Worm (Caenorhabditis elegans) whole organism, L4 larva: ENCODE measurements around the gene gegf-1.

Experiments used
- D1046.2 ChIP-seq: fragments of 200-800 bp; sonication (Bioruptor generic); IDR thresholded peaks from 2 replicates; pipeline ENCODE4 v1.3.6; 2022; ENCODE audit warnings: missing genetic modification characterization, missing compliant biosample characterization
- F10B5.3 ChIP-seq: sonication (generic microtip); optimal IDR thresholded peaks from 2 replicates; lab custom pipeline; 2016; ENCODE audit warnings: mild to moderate bottlenecking, missing genetic modification characterization, missing compliant biosample characterization
- F26F4.8 ChIP-seq: fragments of 200-800 bp; sonication (Bioruptor generic); conservative IDR thresholded peaks from 2 replicates; pipeline ENCODE4 v1.3.6; 2022; ENCODE audit warnings: missing genetic modification characterization, missing compliant biosample characterization
- F44E2.7 ChIP-seq: fragments of 200-800 bp; sonication (Bioruptor generic); IDR thresholded peaks from 2 replicates; pipeline ENCODE4 v2.1.2; 2022; ENCODE audit warnings: missing genetic modification characterization, missing compliant biosample characterization
- R02D3.7 ChIP-seq: fragments of 150-350 bp; sonication (generic microtip); optimal IDR thresholded peaks from 3 replicates; lab custom pipeline; 2014; ENCODE audit warnings: missing biosample characterization, missing genetic modification characterization
- Y5F2A.4 ChIP-seq: fragments of 200-800 bp; sonication (Bioruptor generic); optimal IDR thresholded peaks from 2 replicates; lab custom pipeline; 2018; ENCODE audit warnings: mild to moderate bottlenecking, missing genetic modification characterization, missing compliant biosample characterization
- aha-1 ChIP-seq: fragments of 150-350 bp; peaks from one replicate; lab custom pipeline; 2014; ENCODE audit warnings: missing biosample characterization, missing genetic modification characterization
- ceh-62 ChIP-seq: sonication (generic microtip); optimal IDR thresholded peaks from 2 replicates; lab custom pipeline; 2017; ENCODE audit warnings: missing biosample characterization, missing genetic modification characterization
- ctbp-1 ChIP-seq: fragments of 200-800 bp; sonication (Bioruptor generic); IDR thresholded peaks from 2 replicates; pipeline ENCODE4 v1.3.6; 2022; ENCODE audit warnings: missing genetic modification reagents, missing genetic modification characterization, missing compliant biosample characterization
- daf-16 ChIP-seq, 3 experiments: sonication (generic microtip); optimal IDR thresholded peaks; 2 replicates each; lab custom pipeline; 2016 to 2017; ENCODE audit warnings: missing genetic modification characterization in 3 of 3, missing genetic modification reagents in 3 of 3, mild to moderate bottlenecking in 2 of 3, missing compliant biosample characterization in 2 of 3, missing biosample characterization in 1 of 3, moderate library complexity in 1 of 3
- daf-19 ChIP-seq: fragments of 200-800 bp; sonication (Bioruptor generic); conservative IDR thresholded peaks from 2 replicates; pipeline ENCODE4 v1.3.6; 2022; ENCODE audit warnings: missing genetic modification characterization, missing compliant biosample characterization
- dmd-6 ChIP-seq: fragments of 200-800 bp; sonication (Bioruptor generic); IDR thresholded peaks from 2 replicates; pipeline ENCODE4 v1.3.6; 2022; ENCODE audit warnings: missing genetic modification reagents, missing genetic modification characterization, missing compliant biosample characterization
- dmd-8 ChIP-seq: fragments of 200-800 bp; sonication (Bioruptor generic); IDR thresholded peaks from 2 replicates; pipeline ENCODE4 v1.3.6; 2022; ENCODE audit warnings: missing genetic modification characterization, missing compliant biosample characterization
- dpl-1 ChIP-seq: fragments of 150-350 bp; optimal IDR thresholded peaks from 2 replicates; lab custom pipeline; 2014; ENCODE audit warnings: missing biosample characterization, missing genetic modification reagents, missing genetic modification characterization
- duxl-1 ChIP-seq: sonication (generic microtip); optimal IDR thresholded peaks from 2 replicates; lab custom pipeline; 2016; ENCODE audit warnings: mild to moderate bottlenecking, missing genetic modification characterization, moderate library complexity, missing compliant biosample characterization; ENCODE audit not compliant: poor library complexity
- dve-1 ChIP-seq: sonication (generic microtip); optimal IDR thresholded peaks from 2 replicates; lab custom pipeline; 2017; ENCODE audit warnings: antibody characterized with exemption, mild to moderate bottlenecking, missing genetic modification characterization, missing compliant biosample characterization; ENCODE audit not compliant: insufficient read depth
- fos-1 ChIP-seq: fragments of 150-350 bp; optimal IDR thresholded peaks from 2 replicates; lab custom pipeline; 2014; ENCODE audit warnings: missing biosample characterization, missing genetic modification characterization
- gei-8 ChIP-seq: fragments of 200-800 bp; sonication (Bioruptor generic); optimal IDR thresholded peaks from 2 replicates; lab custom pipeline; 2018; ENCODE audit warnings: mild to moderate bottlenecking, missing genetic modification characterization, missing compliant biosample characterization
- hlh-11 ChIP-seq: fragments of 200-800 bp; sonication (Bioruptor generic); optimal IDR thresholded peaks from 2 replicates; lab custom pipeline; 2018; ENCODE audit warnings: mild to moderate bottlenecking, missing genetic modification characterization, missing compliant biosample characterization
- hlh-30 ChIP-seq: sonication (generic microtip); optimal IDR thresholded peaks from 2 replicates; lab custom pipeline; 2017; ENCODE audit warnings: antibody characterized with exemption, mild to moderate bottlenecking, missing genetic modification characterization, missing compliant biosample characterization; ENCODE audit not compliant: insufficient read depth
- lim-7 ChIP-seq: fragments of 200-800 bp; sonication (Bioruptor generic); IDR thresholded peaks from 2 replicates; pipeline ENCODE4 v1.3.6; 2022; ENCODE audit warnings: missing genetic modification characterization, missing compliant biosample characterization
- lin-29 ChIP-seq: fragments of 200-800 bp; sonication (Bioruptor generic); IDR thresholded peaks from 2 replicates; pipeline ENCODE4 v1.3.6; 2022; ENCODE audit warnings: missing genetic modification reagents, missing genetic modification characterization, missing compliant biosample characterization
- lin-38 ChIP-seq: fragments of 200-800 bp; sonication (Bioruptor generic); IDR thresholded peaks from 2 replicates; pipeline ENCODE4 v1.3.6; 2022; ENCODE audit warnings: missing genetic modification reagents, missing genetic modification characterization, missing compliant biosample characterization
- lsy-2 ChIP-seq, 2 experiments: fragments of 150-350 bp in 1 of 2; sonication (generic microtip) in 1 of 2; optimal IDR thresholded peaks; 2 replicates each; lab custom pipeline; 2014 to 2017; ENCODE audit warnings: missing biosample characterization in 2 of 2, missing genetic modification characterization in 2 of 2
- madf-9 ChIP-seq: fragments of 200-800 bp; sonication (Bioruptor generic); conservative IDR thresholded peaks from 2 replicates; pipeline ENCODE4 v1.3.6; 2022; ENCODE audit warnings: missing genetic modification reagents, missing genetic modification characterization, missing compliant biosample characterization
- mes-2 ChIP-seq: sonication (generic microtip); optimal IDR thresholded peaks from 2 replicates; lab custom pipeline; 2016; ENCODE audit warnings: missing genotype, mild to moderate bottlenecking, missing genetic modification characterization, missing compliant biosample characterization; ENCODE audit not compliant: poor library complexity, severe bottlenecking
- mxl-2 ChIP-seq: fragments of 200-800 bp; sonication (Bioruptor generic); conservative IDR thresholded peaks from 2 replicates; pipeline ENCODE4 v1.3.6; 2022; ENCODE audit warnings: missing genetic modification reagents, missing genetic modification characterization, missing compliant biosample characterization
- mxl-3 ChIP-seq: fragments of 200-800 bp; sonication (Bioruptor generic); optimal IDR thresholded peaks from 2 replicates; lab custom pipeline; 2018; ENCODE audit warnings: mild to moderate bottlenecking, missing genetic modification characterization, missing compliant biosample characterization
- nhr-11 ChIP-seq: fragments of 150-350 bp; optimal IDR thresholded peaks from 2 replicates; lab custom pipeline; 2014; ENCODE audit warnings: missing biosample characterization, missing genetic modification characterization
- nhr-237 ChIP-seq: sonication (generic microtip); optimal IDR thresholded peaks from 2 replicates; lab custom pipeline; 2017; ENCODE audit warnings: missing biosample characterization, missing genetic modification characterization
- nhr-42 ChIP-seq: fragments of 200-800 bp; sonication (Bioruptor generic); IDR thresholded peaks from 2 replicates; pipeline ENCODE4 v1.3.6; 2022; ENCODE audit warnings: missing genetic modification characterization, missing compliant biosample characterization
- nhr-6 ChIP-seq: fragments of 150-350 bp; optimal IDR thresholded peaks from 2 replicates; lab custom pipeline; 2014; ENCODE audit warnings: missing biosample characterization, missing genetic modification characterization
- rbr-2 ChIP-seq: sonication (generic microtip); optimal IDR thresholded peaks from 2 replicates; lab custom pipeline; 2016; ENCODE audit warnings: missing genotype, missing genetic modification characterization, missing compliant biosample characterization
- set-16 ChIP-seq: fragments of 200-800 bp; sonication (Bioruptor generic); IDR thresholded peaks from 2 replicates; pipeline ENCODE4 v1.3.6; 2022; ENCODE audit warnings: missing genetic modification reagents, missing genetic modification characterization, missing compliant biosample characterization
- skn-1 ChIP-seq: fragments of 150-350 bp; optimal IDR thresholded peaks from 2 replicates; lab custom pipeline; 2014; ENCODE audit warnings: missing biosample characterization, missing genetic modification characterization
- snpc-1.2 ChIP-seq: fragments of 200-800 bp; sonication (Bioruptor generic); IDR thresholded peaks from 2 replicates; pipeline ENCODE4 v1.3.6; 2022; ENCODE audit warnings: missing genetic modification reagents, missing genetic modification characterization, missing compliant biosample characterization
- unc-39 ChIP-seq: sonication (generic microtip); optimal IDR thresholded peaks from 2 replicates; lab custom pipeline; 2017; ENCODE audit warnings: missing biosample characterization, missing genetic modification characterization
- unc-62 ChIP-seq, 3 experiments: fragments of 150-350 bp in 1 of 3; sonication (generic microtip); optimal IDR thresholded peaks in 2 of 3; peaks in 1 of 3; 1 replicate in 1 of 3; 2 replicates in 2 of 3; lab custom pipeline; 2014 to 2017; ENCODE audit warnings: missing biosample characterization in 3 of 3, missing genetic modification characterization in 3 of 3, missing genetic modification reagents in 3 of 3, missing genotype in 1 of 3
- vab-7 ChIP-seq: fragments of 200-800 bp; sonication (Bioruptor generic); IDR thresholded peaks from 2 replicates; pipeline ENCODE4 v1.3.6; 2022; ENCODE audit warnings: missing genetic modification reagents, missing genetic modification characterization, missing compliant biosample characterization
- zag-1 ChIP-seq: fragments of 150-350 bp; optimal IDR thresholded peaks from 2 replicates; lab custom pipeline; 2014; ENCODE audit warnings: missing biosample characterization, missing genetic modification characterization
- zfp-3 ChIP-seq: fragments of 200-800 bp; sonication (Bioruptor generic); conservative IDR thresholded peaks from 2 replicates; pipeline ENCODE4 v1.3.6; 2022; ENCODE audit warnings: missing genetic modification reagents, missing genetic modification characterization, missing compliant biosample characterization

The gegf-1 gene

ce11 chrIV:132095-132494 is 25.6 kb downstream of the gegf-1 start, which contains the start of gene daf-1 (continued):
- TF ChIP-seq dmd-6 (GFP tag; lab: Robert Waterston, UW) (no peak), ctbp-1 (GFP tag; lab: Robert Waterston, UW) (no peak), gei-8 (no peak), rbr-2 (tag; lab: Kevin White, UChicago) (peak; percentile 27), daf-19 (GFP tag; lab: Robert Waterston, UW) (no peak), zag-1 (tag; lab: Kevin White, UChicago) (no peak), dve-1 (tag; lab: Kevin White, UChicago) (peak; percentile 20), nhr-42 (GFP tag; lab: Robert Waterston, UW) (no peak), unc-62 (GFP tag; optimal IDR thresholded peaks at IDR 0.05 in 1 of 2; lab: Kevin White, UChicago) (peak in 1 of 2 experiments; percentile 45), unc-62 (tag; optimal IDR thresholded peaks at IDR 0.05; lab: Kevin White, UChicago) (no peak)

- TF ChIP-seq hlh-11 (tag; lab: Kevin White, UChicago) (peak; percentile 18), daf-16 (GFP tag; optimal IDR thresholded peaks at IDR 0.05; lab: Kevin White, UChicago) (no peak), daf-16 (tag; optimal IDR thresholded peaks at IDR 0.05; lab: Kevin White, UChicago) (peak; percentile 46), lsy-2 (tag; optimal IDR thresholded peaks at IDR 0.05; lab: Kevin White, UChicago) (peak in 1 of 2 experiments; percentile 9), hlh-30 (peak; percentile 34), dmd-6 (GFP tag; lab: Robert Waterston, UW) (no peak)
These were observed 27.6 kb downstream of the gegf-1 start for ce11 chrIV:130150-130549.

- peak; percentile 53 for TF ChIP-seq lin-38 (GFP tag; lab: Robert Waterston, UW)
- peak; percentile 22 for TF ChIP-seq mxl-3 (GFP tag; lab: Kevin White, UChicago)
- no peak for TF ChIP-seq duxl-1
- no peak for TF ChIP-seq hlh-11 (tag; lab: Kevin White, UChicago)
- TF ChIP-seq dmd-8 (GFP tag; lab: Robert Waterston, UW) = no peak
- TF ChIP-seq fos-1 (tag; lab: Kevin White, UChicago) = no peak
- no peak for TF ChIP-seq unc-62 (GFP tag; optimal IDR thresholded peaks at IDR 0.05 in 1 of 2; lab: Kevin White, UChicago)
- TF ChIP-seq unc-62 (tag; optimal IDR thresholded peaks at IDR 0.05; lab: Kevin White, UChicago) = no peak
- TF ChIP-seq Y5F2A.4 (GFP tag; lab: Kevin White, UChicago) = no peak
- peak; percentile 93 for TF ChIP-seq set-16 (GFP tag; lab: Robert Waterston, UW)
- TF ChIP-seq D1046.2 (GFP tag; lab: Robert Waterston, UW) = no peak
- peak; percentile 8 for TF ChIP-seq mes-2 (tag; lab: Kevin White, UChicago)
- no peak for TF ChIP-seq mxl-2 (GFP tag; lab: Robert Waterston, UW)
These were observed 29.2 kb downstream of the gegf-1 start for ce11 chrIV:128525-128924.

ce11 chrIV:125881-126781 is 31.6 kb downstream of the gegf-1 start, which contains the start of the genes grld-1 and cox-6C:
TSS of gene grld-1 (minus strand) at chrIV:125931.
TSS of gene cox-6C (plus strand) at chrIV:126731.
- TF ChIP-seq lsy-2 (tag; optimal IDR thresholded peaks at IDR 0.05; lab: Kevin White, UChicago) (peak; percentile 82 to 97), lin-29 (GFP tag; lab: Robert Waterston, UW) (no peak), F10B5.3 (no peak), ceh-62 (no peak), aha-1 (tag; lab: Kevin White, UChicago) (peak; percentile 61), D1046.2 (GFP tag; lab: Robert Waterston, UW) (no peak), skn-1 (no peak), R02D3.7 (no peak), lim-7 (GFP tag; lab: Robert Waterston, UW) (no peak), dmd-6 (GFP tag; lab: Robert Waterston, UW) (no peak), vab-7 (GFP tag; lab: Robert Waterston, UW) (no peak), unc-39 (tag; lab: Kevin White, UChicago) (no peak), F44E2.7 (no peak), duxl-1 (no peak), madf-9 (no peak), nhr-6 (no peak), dve-1 (tag; lab: Kevin White, UChicago) (peak; percentile 29), dpl-1 (GFP tag; lab: Kevin White, UChicago) (peak; percentile 45), snpc-1.2 (GFP tag; lab: Robert Waterston, UW) (no peak), nhr-237 (tag; lab: Kevin White, UChicago) (no peak), F26F4.8 (no peak), dmd-8 (GFP tag; lab: Robert Waterston, UW) (no peak), zfp-3 (no peak), mxl-2 (GFP tag; lab: Robert Waterston, UW) (no peak), nhr-11 (tag; lab: Kevin White, UChicago) (no peak)
